Worm (Caenorhabditis elegans) whole organism, early embryonic: ENCODE measurements around the gene C43G2.3.

Source experiments
- F13C5.2 ChIP-seq: sonication (generic microtip); optimal IDR thresholded peaks from 2 replicates; lab custom pipeline; 2017; ENCODE audit warnings: mild to moderate bottlenecking, missing genetic modification characterization, inconsistent platforms, missing compliant biosample characterization
- aly-1 ChIP-seq: sonication (generic microtip); optimal IDR thresholded peaks from 2 replicates; lab custom pipeline; 2016; ENCODE audit warnings: missing genetic modification characterization, missing compliant biosample characterization
- ama-1 ChIP-seq: fragments of 150-350 bp; optimal IDR thresholded peaks from 2 replicates; lab custom pipeline; 2014
- ceh-13 ChIP-seq: fragments of 200-800 bp; sonication (Bioruptor generic); optimal IDR thresholded peaks from 2 replicates; lab custom pipeline; 2018; ENCODE audit warnings: mild to moderate bottlenecking, missing genetic modification characterization, missing compliant biosample characterization
- ceh-36 ChIP-seq: sonication (generic microtip); optimal IDR thresholded peaks from 2 replicates; lab custom pipeline; 2016; ENCODE audit warnings: missing genetic modification characterization, inconsistent platforms, missing compliant biosample characterization
- ets-7 ChIP-seq: sonication (generic microtip); optimal IDR thresholded peaks from 2 replicates; lab custom pipeline; 2016; ENCODE audit warnings: missing genotype, missing genetic modification characterization, missing compliant biosample characterization
- flt-1 ChIP-seq: fragments of 200-800 bp; sonication (Bioruptor generic); IDR thresholded peaks from 2 replicates; pipeline ENCODE4 v1.3.6; 2022; ENCODE audit warnings: missing genetic modification characterization, missing compliant biosample characterization
- hmbx-1 ChIP-seq: sonication (generic microtip); optimal IDR thresholded peaks from 2 replicates; lab custom pipeline; 2016; ENCODE audit warnings: mild to moderate bottlenecking, missing genetic modification characterization, missing compliant biosample characterization
- hnd-1 ChIP-seq: sonication (generic microtip); optimal IDR thresholded peaks from 2 replicates; lab custom pipeline; 2016; ENCODE audit warnings: missing genetic modification characterization, missing compliant biosample characterization
- tbx-11 ChIP-seq: fragments of 200-800 bp; sonication (Bioruptor generic); IDR thresholded peaks from 2 replicates; pipeline ENCODE4 v1.3.6; 2022; ENCODE audit warnings: missing genetic modification characterization, missing compliant biosample characterization
- tbx-37 ChIP-seq: fragments of 200-800 bp; sonication (Bioruptor generic); conservative IDR thresholded peaks from 2 replicates; pipeline ENCODE4 v1.3.6; 2022; ENCODE audit warnings: missing genetic modification reagents, missing genetic modification characterization, missing compliant biosample characterization

DNA sequence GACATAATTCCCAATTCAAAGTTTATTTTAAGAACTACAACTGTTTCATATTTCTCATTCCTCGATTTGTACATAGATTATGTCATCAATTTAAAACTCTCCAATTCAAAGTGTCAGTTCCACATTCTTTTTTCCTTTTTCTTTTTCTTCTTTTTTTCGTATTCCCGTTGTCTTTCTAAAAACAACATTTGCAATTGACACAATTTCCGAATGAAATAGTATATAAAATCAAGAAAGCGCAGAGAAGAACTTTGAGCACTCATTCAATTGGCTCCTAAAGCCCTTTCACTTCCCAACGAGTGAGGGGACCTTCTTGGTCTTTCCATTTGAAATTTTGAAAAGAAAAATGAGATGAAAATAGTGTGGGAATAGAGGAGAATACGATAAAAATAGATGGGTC is 30.6 kb upstream of the C43G2.3 start:
- TF ChIP-seq ceh-13 (GFP tag; lab: Kevin White, UChicago) (no peak), ama-1 (lab: Kevin White, UChicago) (no peak), hmbx-1 (tag; lab: Kevin White, UChicago) (no peak), aly-1 (tag; lab: Kevin White, UChicago) (no peak), hnd-1 (no peak), tbx-11 (GFP tag; lab: Robert Waterston, UW) (no peak), ceh-36 (tag; lab: Kevin White, UChicago) (no peak), tbx-37 (GFP tag; lab: Robert Waterston, UW) (no peak), flt-1 (no peak), F13C5.2 (no peak), ets-7 (no peak)
